Worm (Caenorhabditis elegans) whole organism, L2 larva: ENCODE data around the gene mip-2.

Experiments used
- ama-1 ChIP-seq: fragments of 150-350 bp; optimal IDR thresholded peaks from 2 replicates; lab custom pipeline; 2018; ENCODE audit warnings: inconsistent platforms
- crh-2 ChIP-seq: sonication (generic microtip); optimal IDR thresholded peaks from 2 replicates; lab custom pipeline; 2017; ENCODE audit warnings: missing biosample characterization, missing genetic modification characterization
- dmd-4 ChIP-seq: sonication (generic microtip); optimal IDR thresholded peaks from 2 replicates; lab custom pipeline; 2017; ENCODE audit warnings: missing biosample characterization, missing genetic modification characterization
- lin-39 ChIP-seq: fragments of 150-350 bp; optimal IDR thresholded peaks from 2 replicates; lab custom pipeline; 2014; ENCODE audit warnings: missing biosample characterization, missing genetic modification reagents, missing genetic modification characterization
- mab-5 ChIP-seq: fragments of 150-350 bp; optimal IDR thresholded peaks from 2 replicates; lab custom pipeline; 2014; ENCODE audit warnings: missing biosample characterization, missing genetic modification characterization
- nhr-21 ChIP-seq: fragments of 150-350 bp; optimal IDR thresholded peaks from 2 replicates; lab custom pipeline; 2014; ENCODE audit warnings: missing biosample characterization, missing genetic modification characterization
- nhr-237 ChIP-seq: fragments of 150-350 bp; optimal IDR thresholded peaks from 2 replicates; lab custom pipeline; 2014; ENCODE audit warnings: missing biosample characterization, missing genetic modification characterization
- nhr-6 ChIP-seq: fragments of 150-350 bp; optimal IDR thresholded peaks from 2 replicates; lab custom pipeline; 2014; ENCODE audit warnings: missing biosample characterization, missing genetic modification characterization
- snpc-4 ChIP-seq: fragments of 150-350 bp; optimal IDR thresholded peaks from 2 replicates; lab custom pipeline; 2014; ENCODE audit warnings: missing biosample characterization, missing genetic modification characterization
- ztf-11 ChIP-seq: sonication (generic microtip); optimal IDR thresholded peaks from 2 replicates; lab custom pipeline; 2017; ENCODE audit warnings: missing biosample characterization, missing genetic modification characterization

DNA sequence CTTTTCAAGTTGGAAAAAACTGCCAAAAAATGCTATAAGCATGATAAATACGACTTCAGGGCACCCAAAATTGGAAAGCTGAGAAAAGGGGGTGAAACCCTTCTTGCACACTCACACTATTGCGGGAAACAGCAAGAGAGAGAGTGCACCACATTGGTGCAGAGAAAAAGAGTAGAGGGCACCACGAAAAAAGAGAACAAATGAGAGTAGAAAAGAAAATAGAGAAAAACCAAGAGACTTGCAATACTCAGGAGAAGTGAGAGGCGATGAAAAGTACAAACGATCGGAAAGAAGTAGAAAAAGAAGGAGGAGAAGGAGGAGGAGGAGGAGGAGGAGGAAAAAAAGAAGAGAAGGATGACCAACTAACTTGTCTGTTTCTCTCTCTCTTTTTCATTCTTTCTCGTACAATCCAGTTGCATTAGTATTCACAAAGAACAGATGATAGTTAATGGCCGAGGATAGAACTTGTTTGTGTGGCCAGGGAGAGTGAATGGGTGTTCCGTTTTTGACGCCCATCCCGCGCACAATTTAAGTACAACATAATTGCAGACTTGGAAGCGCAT lies 16.5 kb downstream of the mip-2 start:
- TF ChIP-seq ztf-11 (tag; lab: Kevin White, UChicago): no peak
- peak; percentile 93 for TF ChIP-seq crh-2
- no peak for TF ChIP-seq nhr-6 (tag; lab: Kevin White, UChicago)
- peak; percentile 52 for TF ChIP-seq snpc-4
- no peak for TF ChIP-seq lin-39
- TF ChIP-seq mab-5 (tag; lab: Kevin White, UChicago): peak; percentile 38
- TF ChIP-seq ama-1 (lab: Kevin White, UChicago): peak; percentile 76
- no peak for TF ChIP-seq dmd-4
- TF ChIP-seq nhr-237 (tag; lab: Kevin White, UChicago): no peak
- peak; percentile 54 for TF ChIP-seq nhr-21 (tag; lab: Kevin White, UChicago)
